Worm (Caenorhabditis elegans) whole organism, young adult: Measurements from ENCODE around the gene sru-36.

ENCODE experiments used
- B0261.1 ChIP-seq: sonication (generic microtip); optimal IDR thresholded peaks from 2 replicates; lab custom pipeline; 2016; ENCODE audit warnings: mild to moderate bottlenecking, missing genetic modification characterization, moderate library complexity, missing compliant biosample characterization
- C06A6.2 ChIP-seq: fragments of 200-800 bp; sonication (Bioruptor generic); conservative IDR thresholded peaks from 2 replicates; pipeline ENCODE4 v1.3.6; 2022; ENCODE audit warnings: missing genetic modification characterization, missing compliant biosample characterization
- F22D6.2 ChIP-seq: sonication (generic microtip); optimal IDR thresholded peaks from 2 replicates; lab custom pipeline; 2016; ENCODE audit warnings: mild to moderate bottlenecking, missing genetic modification characterization, missing compliant biosample characterization
- F23B12.7 ChIP-seq: sonication (generic microtip); optimal IDR thresholded peaks from 2 replicates; lab custom pipeline; 2017; ENCODE audit warnings: missing genetic modification characterization, mild to moderate bottlenecking, missing compliant biosample characterization, antibody characterized with exemption, moderate library complexity; ENCODE audit not compliant: insufficient read depth
- F33H1.4 ChIP-seq: fragments of 200-800 bp; sonication (Bioruptor generic); IDR thresholded peaks from 2 replicates; pipeline ENCODE4 v1.3.6; 2022; ENCODE audit warnings: missing genetic modification reagents, missing genetic modification characterization, missing compliant biosample characterization
- F37B4.10 ChIP-seq: fragments of 200-800 bp; sonication (Bioruptor generic); IDR thresholded peaks from 2 replicates; pipeline ENCODE4 v1.3.6; 2022; ENCODE audit warnings: missing genetic modification characterization, missing compliant biosample characterization
- ama-1 ChIP-seq, 3 experiments: fragments of 150-350 bp in 1 of 3; sonication (generic microtip) in 2 of 3; optimal IDR thresholded peaks; 2 replicates each; lab custom pipeline; 2014 to 2018; ENCODE audit warnings: missing biosample characterization in 2 of 3, missing genetic modification characterization in 2 of 3, missing genetic modification reagents in 2 of 3
- aptf-2 ChIP-seq: fragments of 200-800 bp; sonication (Bioruptor generic); conservative IDR thresholded peaks from 2 replicates; pipeline ENCODE4 v1.3.6; 2022; ENCODE audit warnings: missing genetic modification reagents, missing genetic modification characterization, missing compliant biosample characterization
- bed-2 ChIP-seq: fragments of 200-800 bp; sonication (Bioruptor generic); IDR thresholded peaks from 2 replicates; pipeline ENCODE4 v1.3.6; 2022; ENCODE audit warnings: missing genetic modification reagents, missing genetic modification characterization, missing compliant biosample characterization
- die-1 ChIP-seq: sonication (generic microtip); optimal IDR thresholded peaks from 2 replicates; lab custom pipeline; 2016; ENCODE audit warnings: missing genotype, mild to moderate bottlenecking, missing genetic modification characterization, missing compliant biosample characterization
- let-607 ChIP-seq, 2 experiments: fragments of 200-800 bp in 1 of 2; sonication (Bioruptor generic) in 1 of 2; sonication (generic microtip) in 1 of 2; optimal IDR thresholded peaks; 2 replicates each; lab custom pipeline; 2016 to 2018; ENCODE audit warnings: mild to moderate bottlenecking in 2 of 2, missing compliant biosample characterization in 2 of 2, missing genetic modification characterization in 2 of 2, moderate library complexity in 2 of 2, missing genotype in 1 of 2
- lsl-1 ChIP-seq: fragments of 200-800 bp; sonication (Bioruptor generic); optimal IDR thresholded peaks from 2 replicates; lab custom pipeline; 2018; ENCODE audit warnings: mild to moderate bottlenecking, missing genetic modification characterization, moderate library complexity, missing compliant biosample characterization
- mcd-1 ChIP-seq: fragments of 200-800 bp; sonication (Bioruptor generic); IDR thresholded peaks from 2 replicates; pipeline ENCODE4 v1.3.6; 2022; ENCODE audit warnings: missing genetic modification reagents, missing genetic modification characterization, missing compliant biosample characterization
- nfya-2 ChIP-seq: fragments of 200-800 bp; sonication (Bioruptor generic); IDR thresholded peaks from 2 replicates; pipeline ENCODE4 v1.3.6; 2022; ENCODE audit warnings: missing genetic modification reagents, missing genetic modification characterization, missing compliant biosample characterization
- nhr-80 ChIP-seq: sonication (generic microtip); optimal IDR thresholded peaks from 2 replicates; lab custom pipeline; 2016; ENCODE audit warnings: missing genetic modification characterization, missing compliant biosample characterization
- nhr-90 ChIP-seq: sonication (generic microtip); optimal IDR thresholded peaks from 2 replicates; lab custom pipeline; 2016; ENCODE audit warnings: missing genotype, mild to moderate bottlenecking, missing genetic modification characterization, missing compliant biosample characterization
- rec-8 ChIP-seq, 2 experiments: sonication (generic microtip); optimal IDR thresholded peaks; 2 replicates each; lab custom pipeline; 2016; ENCODE audit warnings: mild to moderate bottlenecking in 2 of 2, missing genetic modification characterization in 2 of 2, missing genetic modification reagents in 2 of 2, missing genotype in 2 of 2, missing biosample characterization in 1 of 2, missing compliant biosample characterization in 1 of 2, moderate library complexity in 1 of 2
- snpc-1.1 ChIP-seq: sonication (generic microtip); optimal IDR thresholded peaks from 2 replicates; lab custom pipeline; 2017; ENCODE audit warnings: missing genetic modification characterization, mild to moderate bottlenecking, missing compliant biosample characterization, antibody characterized with exemption, moderate library complexity, missing genotype, missing genetic modification reagents; ENCODE audit not compliant: insufficient read depth
- snpc-1.3 ChIP-seq: sonication (generic microtip); optimal IDR thresholded peaks from 2 replicates; lab custom pipeline; 2017; ENCODE audit warnings: missing genetic modification characterization, mild to moderate bottlenecking, missing compliant biosample characterization, antibody characterized with exemption, moderate library complexity, missing genotype, missing genetic modification reagents; ENCODE audit not compliant: insufficient read depth
- tlf-1 ChIP-seq: fragments of 200-800 bp; sonication (Bioruptor generic); optimal IDR thresholded peaks from 2 replicates; lab custom pipeline; 2018; ENCODE audit warnings: mild to moderate bottlenecking, missing genetic modification characterization, missing compliant biosample characterization
- unc-130 ChIP-seq: sonication (generic microtip); optimal IDR thresholded peaks from 2 replicates; lab custom pipeline; 2016; ENCODE audit warnings: missing genetic modification reagents, missing genetic modification characterization, missing compliant biosample characterization
- unc-62 ChIP-seq: fragments of 150-350 bp; optimal IDR thresholded peaks from 2 replicates; lab custom pipeline; 2014; ENCODE audit warnings: missing biosample characterization, missing genetic modification reagents, missing genetic modification characterization
- ztf-28 ChIP-seq: fragments of 200-800 bp; sonication (Bioruptor generic); IDR thresholded peaks from 2 replicates; pipeline ENCODE4 v1.3.6; 2022; ENCODE audit warnings: missing genetic modification reagents, missing genetic modification characterization, missing compliant biosample characterization

Gene sru-36

ce11 chrV:9885918-9886488, 44.5 kb downstream of the sru-36 start, which contains the start of gene clp-9:
clp-9 (minus strand) TSS chrV:9885968.
- TF ChIP-seq F23B12.7 (tag; lab: Kevin White, UChicago) = no peak
- no peak for TF ChIP-seq C06A6.2
- no peak for TF ChIP-seq nhr-90
- no peak for TF ChIP-seq F37B4.10 (GFP tag; lab: Robert Waterston, UW)
- no peak for TF ChIP-seq aptf-2 (GFP tag; lab: Robert Waterston, UW)
- no peak for TF ChIP-seq unc-130 (GFP tag; lab: Kevin White, UChicago)
- TF ChIP-seq tlf-1 (GFP tag; lab: Kevin White, UChicago) = no peak
- no peak for TF ChIP-seq mcd-1 (GFP tag; lab: Robert Waterston, UW)
- no peak for TF ChIP-seq ztf-28 (GFP tag; lab: Robert Waterston, UW)
- no peak for TF ChIP-seq F22D6.2
- no peak for TF ChIP-seq nfya-2 (GFP tag; lab: Robert Waterston, UW)
- no peak for TF ChIP-seq ama-1 (optimal IDR thresholded peaks at IDR 0.05; lab: Kevin White, UChicago)
- TF ChIP-seq ama-1 (GFP tag; optimal IDR thresholded peaks at IDR 0.05; lab: Kevin White, UChicago) = no peak
- no peak for TF ChIP-seq lsl-1
- TF ChIP-seq F33H1.4 (GFP tag; lab: Robert Waterston, UW) = no peak
- no peak for TF ChIP-seq snpc-1.1 (tag; lab: Kevin White, UChicago)

ce11 chrV:9889629-9890028, 48.2 kb downstream of the sru-36 start, which contains the start of gene fshr-1:
fshr-1 (plus strand) TSS chrV:9889837.
- TF ChIP-seq die-1 = no peak
- TF ChIP-seq rec-8 (tag; optimal IDR thresholded peaks at IDR 0.05; lab: Kevin White, UChicago) = no peak
- TF ChIP-seq ama-1 (optimal IDR thresholded peaks at IDR 0.05; lab: Kevin White, UChicago) = no peak
- TF ChIP-seq ama-1 (GFP tag; optimal IDR thresholded peaks at IDR 0.05; lab: Kevin White, UChicago) = no peak
- peak; percentile 61 for TF ChIP-seq unc-62 (GFP tag; lab: Kevin White, UChicago)
- TF ChIP-seq bed-2 (GFP tag; lab: Robert Waterston, UW) = no peak
- peak in 1 of 2 experiments; percentile 4 for TF ChIP-seq let-607 (tag; optimal IDR thresholded peaks at IDR 0.05; lab: Kevin White, UChicago)
- TF ChIP-seq snpc-1.3 (tag; lab: Kevin White, UChicago) = no peak
- TF ChIP-seq nhr-80 (tag; lab: Kevin White, UChicago) = peak; percentile 59
- TF ChIP-seq B0261.1 (tag; lab: Kevin White, UChicago) = no peak
